Fruit fly (Drosophila melanogaster): Measurements from ENCODE around the gene Lgr4.

The Lgr4 gene

dm6 chrX:13232406-13233195, 43.6 kb upstream of the Lgr4 start (continued):
- TF ChIP-seq gt (GFP tag; IDR thresholded peaks at IDR 0.05) (peak; percentile 47; the same call in 1 of the 2 replicates), hb (GFP tag; IDR thresholded peaks at IDR 0.05; ENCODE audit: partially characterized antibody) (no peak), org-1 (GFP tag; optimal IDR thresholded peaks at IDR 0.05) (peak; percentile 75), Dp (GFP tag; optimal IDR thresholded peaks at IDR 0.05) (no peak), CG15514 (GFP tag; optimal IDR thresholded peaks at IDR 0.05) (peak; percentile 55), Optix (GFP tag; IDR thresholded peaks at IDR 0.05) (peak; percentile 77), Hmx (GFP tag; optimal IDR thresholded peaks at IDR 0.05) (no peak), sug (tag; optimal IDR thresholded peaks at IDR 0.05) (peak; percentile 0), TFAM (GFP tag; optimal IDR thresholded peaks at IDR 0.05) (no peak), MBD-R2 (GFP tag; IDR thresholded peaks at IDR 0.05) (peak; percentile 41; the same call in 1 of the 2 replicates), unc-4 (GFP tag; IDR thresholded peaks at IDR 0.05; ENCODE audit: partially characterized antibody) (no peak), D19B (GFP tag; optimal IDR thresholded peaks at IDR 0.05) (peak; percentile 15), lov (optimal IDR thresholded peaks at IDR 0.05) (no peak), lov (GFP tag; IDR thresholded peaks at IDR 0.05) (0 out of 3 replicates have a peak, but pooled peaks have one; percentile 66), Sin3A (optimal IDR thresholded peaks at IDR 0.05) (no peak), pan (optimal IDR thresholded peaks at IDR 0.05) (no peak), pan (GFP tag; optimal IDR thresholded peaks at IDR 0.05 in 1 of 2, IDR thresholded peaks at IDR 0.05 in 1 of 2) (peak in 1 of 2 experiments; percentile 84), CG5953 (GFP tag; IDR thresholded peaks at IDR 0.05) (peak; percentile 79), wor (GFP tag; IDR thresholded peaks at IDR 0.05) (peak; percentile 28; the same call in 1 of the 2 replicates), sna (GFP tag; IDR thresholded peaks at IDR 0.05; ENCODE audit: partially characterized antibody) (no peak), CG7963 (GFP tag; IDR thresholded peaks at IDR 0.05; ENCODE audit: partially characterized antibody) (no peak), CG7372 (GFP tag; IDR thresholded peaks at IDR 0.05) (peak; percentile 74), CG13123 (GFP tag; optimal IDR thresholded peaks at IDR 0.05) (peak; percentile 3), ash1 (GFP tag; optimal IDR thresholded peaks at IDR 0.05) (no peak), exex (tag; optimal IDR thresholded peaks at IDR 0.05) (no peak), klu (GFP tag; IDR thresholded peaks at IDR 0.05) (peak; percentile 42; the same call in 1 of the 2 replicates), CG18599 (GFP tag; optimal IDR thresholded peaks at IDR 0.05) (peak; percentile 68), Hey (tag; optimal IDR thresholded peaks at IDR 0.05) (no peak), pros (GFP tag; optimal IDR thresholded peaks at IDR 0.05) (no peak), CG42726 (GFP tag; IDR thresholded peaks at IDR 0.05; ENCODE audit: partially characterized antibody) (no peak), CG32767 (GFP tag; IDR thresholded peaks at IDR 0.05) (peak; percentile 69; the same call in 1 of the 2 replicates), tna (GFP tag; IDR thresholded peaks at IDR 0.05; ENCODE audit: partially characterized antibody) (no peak), chn (GFP tag; optimal IDR thresholded peaks at IDR 0.05) (peak; percentile 44), lmd (GFP tag; IDR thresholded peaks at IDR 0.05) (peak; percentile 78), CG4730 (GFP tag; IDR thresholded peaks at IDR 0.05) (peak; percentile 78), Ets65A (GFP tag) (peak; percentile 97), CG7357 (GFP tag; IDR thresholded peaks at IDR 0.05) (peak; percentile 65), CG11456 (GFP tag; IDR thresholded peaks at IDR 0.05) (peak; percentile 55; the same call in 2 of the 3 replicates), ci (GFP tag; IDR thresholded peaks at IDR 0.05) (peak; percentile 91), repo (GFP tag; optimal IDR thresholded peaks at IDR 0.05) (peak; percentile 23), h (optimal IDR thresholded peaks at IDR 0.05) (no peak), psq (GFP tag; optimal IDR thresholded peaks at IDR 0.05) (no peak), CG6689 (GFP tag; IDR thresholded peaks at IDR 0.05) (peak; percentile 68), jumu (GFP tag; optimal IDR thresholded peaks at IDR 0.05) (peak; percentile 71), sob (GFP tag; IDR thresholded peaks at IDR 0.05) (peak; percentile 77), CG5245 (GFP tag; optimal IDR thresholded peaks at IDR 0.05) (peak; percentile 64), zen (tag; optimal IDR thresholded peaks at IDR 0.05) (no peak), CG15011 (GFP tag; optimal IDR thresholded peaks at IDR 0.05) (peak; percentile 52), eve (GFP tag; optimal IDR thresholded peaks at IDR 0.05) (peak in 1 of 2 experiments; percentile 87), Aef1 (GFP tag; IDR thresholded peaks at IDR 0.05) (peak; percentile 83)

Measured in whole organism, embryonic.